Comparison of ENCODE assay signal across 5 fruit fly cellular contexts in the genomic region with DNA sequence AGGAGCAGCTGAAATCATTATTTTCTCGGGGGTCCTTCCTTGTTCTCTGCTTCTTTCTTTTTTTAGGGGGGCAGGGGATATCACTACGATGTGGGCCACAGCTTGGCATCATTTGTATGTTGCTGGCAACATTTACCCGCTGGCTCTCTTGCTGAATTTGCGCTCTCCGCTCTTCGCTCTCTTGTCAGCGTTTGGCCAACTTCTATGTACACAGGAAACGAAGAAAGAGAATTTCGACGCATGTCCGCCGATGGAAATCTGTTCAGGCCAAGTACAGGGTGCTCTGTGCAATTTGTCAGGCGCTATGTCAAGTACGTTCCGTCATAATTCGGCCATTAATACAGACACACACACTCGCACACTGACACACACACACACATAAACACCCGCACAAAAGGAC.
A peak's percentile ranks its signal among the peaks of the same experiment; 100 is the strongest.
TF ChIP-seq lines count a peak whose summit lies in the region.

No protein-coding gene starts in this region.

- TF ChIP-seq CTCF in whole organism, embryonic (GFP tag; optimal IDR thresholded peaks at IDR 0.05; lab: Kevin White, UChicago): no peak

TF ChIP-seq in whole organism, 6 proteins besides CTCF, POLR2A, EP300 and RAD21:
- TF ChIP-seq Dll (optimal IDR thresholded peaks at IDR 0.05; lab: Kevin White, UChicago) (peak; percentile 57), CG8478 (optimal IDR thresholded peaks at IDR 0.05; lab: Kevin White, UChicago) (no peak)

TF ChIP-seq in whole organism, embryonic, 481 proteins besides CTCF, POLR2A, EP300 and RAD21 (continues in another document):
- 0 out of 2 replicates have a peak, but pooled peaks have one; percentile 11 for TF ChIP-seq CG11247 (GFP tag; IDR thresholded peaks at IDR 0.05; lab: Robert Waterston, UW)
- TF ChIP-seq cg (GFP tag; optimal IDR thresholded peaks at IDR 0.05; lab: Kevin White, UChicago): peak; percentile 20
- peak; percentile 58; the same call in 1 of the 3 replicates for TF ChIP-seq ci (GFP tag; IDR thresholded peaks at IDR 0.05; lab: Robert Waterston, UW)
- TF ChIP-seq CG17385 (GFP tag; optimal IDR thresholded peaks at IDR 0.05; lab: Kevin White, UChicago): peak; percentile 10
- peak; percentile 57; the same call in 1 of the 2 replicates for TF ChIP-seq CG32767 (GFP tag; IDR thresholded peaks at IDR 0.05; lab: Robert Waterston, UW)
- no peak for TF ChIP-seq CG7963 (GFP tag; IDR thresholded peaks at IDR 0.05; lab: Robert Waterston, UW; ENCODE audit: partially characterized antibody)
- TF ChIP-seq CG6254 (GFP tag; optimal IDR thresholded peaks at IDR 0.05; lab: Kevin White, UChicago): peak; percentile 98
- peak; percentile 34; the same call in 1 of the 3 replicates for TF ChIP-seq zen2 (GFP tag; IDR thresholded peaks at IDR 0.05; lab: Robert Waterston, UW; ENCODE audit: partially characterized antibody)
- TF ChIP-seq ewg (GFP tag; optimal IDR thresholded peaks at IDR 0.05; lab: Kevin White, UChicago): peak; percentile 64
- peak; percentile 10; the same call in 1 of the 2 replicates for TF ChIP-seq CG17328 (GFP tag; IDR thresholded peaks at IDR 0.05; lab: Robert Waterston, UW)
- no peak for TF ChIP-seq CG6175 (GFP tag; IDR thresholded peaks at IDR 0.05; lab: Robert Waterston, UW)
- peak; percentile 73 to 81 for TF ChIP-seq Trl (optimal IDR thresholded peaks at IDR 0.05; lab: Kevin White, UChicago)
- no peak for TF ChIP-seq Trl (GFP tag; optimal IDR thresholded peaks at IDR 0.05; lab: Kevin White, UChicago)
- TF ChIP-seq Deaf1 (tag; optimal IDR thresholded peaks at IDR 0.05; lab: Kevin White, UChicago): peak; percentile 89
- peak; percentile 98 for TF ChIP-seq CG11504 (tag; optimal IDR thresholded peaks at IDR 0.05; lab: Kevin White, UChicago)
- peak; percentile 58 for TF ChIP-seq abd-A (tag; optimal IDR thresholded peaks at IDR 0.05; lab: Kevin White, UChicago)
- TF ChIP-seq stwl (tag; optimal IDR thresholded peaks at IDR 0.05; lab: Kevin White, UChicago): peak; percentile 51
- no peak for TF ChIP-seq prd (optimal IDR thresholded peaks at IDR 0.05; lab: Kevin White, UChicago)
- TF ChIP-seq prd (GFP tag; IDR thresholded peaks at IDR 0.05; lab: Robert Waterston, UW): no peak

TF ChIP-seq in whole organism, prepupa, 60 proteins besides CTCF, POLR2A, EP300 and RAD21:
- TF ChIP-seq CG1621 (tag; optimal IDR thresholded peaks at IDR 0.05; lab: Kevin White, UChicago): peak; percentile 25
- TF ChIP-seq eg (GFP tag; IDR thresholded peaks at IDR 0.05; lab: Robert Waterston, UW): 0 out of 3 replicates have a peak, but pooled peaks have one; percentile 13
- TF ChIP-seq Eip78C (GFP tag; lab: Kevin White, UChicago): no peak
- TF ChIP-seq net (GFP tag; optimal IDR thresholded peaks at IDR 0.05; lab: Kevin White, UChicago): peak; percentile 23
- TF ChIP-seq achi (GFP tag; optimal IDR thresholded peaks at IDR 0.05; lab: Kevin White, UChicago): peak; percentile 4
- no peak for TF ChIP-seq fd85E (GFP tag; optimal IDR thresholded peaks at IDR 0.05; lab: Kevin White, UChicago)
- peak; percentile 17 for TF ChIP-seq CG6808 (GFP tag; optimal IDR thresholded peaks at IDR 0.05; lab: Kevin White, UChicago)
- no peak for TF ChIP-seq vri (GFP tag; optimal IDR thresholded peaks at IDR 0.05; lab: Kevin White, UChicago)
- TF ChIP-seq CG3919 (GFP tag; optimal IDR thresholded peaks at IDR 0.05; lab: Kevin White, UChicago): peak; percentile 16
- peak in 1 of 2 experiments; percentile 3 for TF ChIP-seq salr (GFP tag; optimal IDR thresholded peaks at IDR 0.05; lab: Kevin White, UChicago)
- TF ChIP-seq CG6163 (GFP tag; IDR thresholded peaks at IDR 0.05; lab: Robert Waterston, UW): peak; percentile 47; the same call in 2 of the 3 replicates

TF ChIP-seq in whole organism, pupa, 21 proteins besides CTCF, POLR2A, EP300 and RAD21:
- TF ChIP-seq CG14655 (GFP tag; optimal IDR thresholded peaks at IDR 0.05; lab: Kevin White, UChicago) (no peak), CG8159 (tag; optimal IDR thresholded peaks at IDR 0.05; lab: Kevin White, UChicago) (no peak), Pif1A (GFP tag; optimal IDR thresholded peaks at IDR 0.05; lab: Kevin White, UChicago) (peak; percentile 27), Snoo (tag; optimal IDR thresholded peaks at IDR 0.05; lab: Kevin White, UChicago) (no peak), CG13204 (GFP tag; optimal IDR thresholded peaks at IDR 0.05; lab: Kevin White, UChicago) (peak; percentile 13), CG12605 (GFP tag; IDR thresholded peaks at IDR 0.05; lab: Robert Waterston, UW) (peak; percentile 15; the same call in 1 of the 2 replicates), CG4496 (GFP tag; IDR thresholded peaks at IDR 0.05; lab: Robert Waterston, UW) (peak; percentile 56; the same call in 1 of the 3 replicates)

TF ChIP-seq in whole organism, wandering third instar larva, 38 proteins besides CTCF, POLR2A, EP300 and RAD21:
- TF ChIP-seq dmrt93B (GFP tag; optimal IDR thresholded peaks at IDR 0.05; lab: Kevin White, UChicago) (no peak), Sp1 (GFP tag; optimal IDR thresholded peaks at IDR 0.05; lab: Kevin White, UChicago) (no peak), GATAd (GFP tag; optimal IDR thresholded peaks at IDR 0.05; lab: Kevin White, UChicago) (no peak), OdsH (GFP tag; optimal IDR thresholded peaks at IDR 0.05; lab: Kevin White, UChicago) (no peak), dl (GFP tag; optimal IDR thresholded peaks at IDR 0.05; lab: Kevin White, UChicago; ENCODE audit: insufficient read depth in 1 of 2, partially characterized antibody in 2 of 2) (peak; percentile 66 to 82), Dif (GFP tag; optimal IDR thresholded peaks at IDR 0.05; lab: Kevin White, UChicago; ENCODE audit: partially characterized antibody) (peak; percentile 49), Dfd (GFP tag; optimal IDR thresholded peaks at IDR 0.05; lab: Kevin White, UChicago) (no peak), psq (GFP tag; optimal IDR thresholded peaks at IDR 0.05; lab: Kevin White, UChicago) (no peak)
